Worm (Caenorhabditis elegans) whole organism, late embryonic: ENCODE data around the gene C08G5.7.

Experiments
- K02D7.2 ChIP-seq: sonication (generic microtip); optimal IDR thresholded peaks from 2 replicates; lab custom pipeline; 2017; ENCODE audit warnings: mild to moderate bottlenecking, missing genetic modification characterization, missing compliant biosample characterization
- T23F11.4 ChIP-seq: fragments of 200-800 bp; sonication (Bioruptor generic); optimal IDR thresholded peaks from 2 replicates; lab custom pipeline; 2018; ENCODE audit warnings: mild to moderate bottlenecking, missing genetic modification characterization, missing compliant biosample characterization
- Y22D7AL.16 ChIP-seq: sonication (generic microtip); optimal IDR thresholded peaks from 2 replicates; lab custom pipeline; 2016; ENCODE audit warnings: missing genetic modification characterization, missing compliant biosample characterization
- ama-1 ChIP-seq: fragments of 150-350 bp; optimal IDR thresholded peaks from 2 replicates; lab custom pipeline; 2014
- ceh-14 ChIP-seq: sonication (generic microtip); optimal IDR thresholded peaks from 2 replicates; lab custom pipeline; 2016; ENCODE audit warnings: missing genotype, missing genetic modification characterization, missing compliant biosample characterization
- ceh-19 ChIP-seq: fragments of 200-800 bp; sonication (Bioruptor generic); optimal IDR thresholded peaks from 2 replicates; lab custom pipeline; 2018; ENCODE audit warnings: mild to moderate bottlenecking, missing genetic modification characterization, missing compliant biosample characterization
- ceh-22 ChIP-seq: sonication (generic microtip); optimal IDR thresholded peaks from 2 replicates; lab custom pipeline; 2017; ENCODE audit warnings: missing biosample characterization, missing genetic modification characterization
- ceh-24 ChIP-seq: sonication (generic microtip); optimal IDR thresholded peaks from 2 replicates; lab custom pipeline; 2016; ENCODE audit warnings: mild to moderate bottlenecking, missing genetic modification characterization, missing compliant biosample characterization
- ceh-45 ChIP-seq: fragments of 200-800 bp; sonication (Bioruptor generic); IDR thresholded peaks from 2 replicates; pipeline ENCODE4 v1.3.6; 2022; ENCODE audit warnings: missing genetic modification reagents, missing genetic modification characterization, missing compliant biosample characterization
- ceh-48 ChIP-seq: sonication (generic microtip); optimal IDR thresholded peaks from 2 replicates; lab custom pipeline; 2016; ENCODE audit warnings: missing genetic modification characterization, inconsistent platforms, missing compliant biosample characterization
- elt-4 ChIP-seq: sonication (generic microtip); optimal IDR thresholded peaks from 2 replicates; lab custom pipeline; 2016; ENCODE audit warnings: missing genetic modification characterization, missing compliant biosample characterization
- ets-4 ChIP-seq: sonication (generic microtip); optimal IDR thresholded peaks from 2 replicates; lab custom pipeline; 2016; ENCODE audit warnings: missing genetic modification characterization, missing compliant biosample characterization
- eyg-1 ChIP-seq: sonication (generic microtip); optimal IDR thresholded peaks from 2 replicates; lab custom pipeline; 2016; ENCODE audit warnings: missing genotype, missing genetic modification characterization, missing compliant biosample characterization
- fax-1 ChIP-seq: sonication (generic microtip); optimal IDR thresholded peaks from 2 replicates; lab custom pipeline; 2016; ENCODE audit warnings: missing genotype, missing genetic modification characterization, missing compliant biosample characterization
- fkh-6 ChIP-seq: sonication (generic microtip); optimal IDR thresholded peaks from 2 replicates; lab custom pipeline; 2016; ENCODE audit warnings: missing genetic modification characterization, missing compliant biosample characterization
- gmeb-2 ChIP-seq: sonication (generic microtip); optimal IDR thresholded peaks from 2 replicates; lab custom pipeline; 2016; ENCODE audit warnings: missing genetic modification characterization, inconsistent platforms, missing compliant biosample characterization
- hlh-13 ChIP-seq: fragments of 200-800 bp; sonication (Bioruptor generic); optimal IDR thresholded peaks from 2 replicates; lab custom pipeline; 2018; ENCODE audit warnings: mild to moderate bottlenecking, missing genetic modification characterization, missing compliant biosample characterization
- hlh-6 ChIP-seq: sonication (generic microtip); optimal IDR thresholded peaks from 2 replicates; lab custom pipeline; 2016; ENCODE audit warnings: missing genotype, missing genetic modification characterization, missing compliant biosample characterization
- hlh-8 ChIP-seq: sonication (generic microtip); optimal IDR thresholded peaks from 2 replicates; lab custom pipeline; 2016; ENCODE audit warnings: missing genotype, missing genetic modification characterization, missing compliant biosample characterization
- lin-11 ChIP-seq: fragments of 200-800 bp; sonication (Bioruptor generic); optimal IDR thresholded peaks from 2 replicates; lab custom pipeline; 2018; ENCODE audit warnings: mild to moderate bottlenecking, missing genetic modification characterization, missing compliant biosample characterization
- nhr-11 ChIP-seq: fragments of 150-350 bp; optimal IDR thresholded peaks from 2 replicates; lab custom pipeline; 2014; ENCODE audit warnings: missing biosample characterization, missing genetic modification characterization
- npax-4 ChIP-seq: sonication (generic microtip); optimal IDR thresholded peaks from 2 replicates; lab custom pipeline; 2016; ENCODE audit warnings: missing genetic modification characterization, missing compliant biosample characterization
- pat-9 ChIP-seq: fragments of 200-800 bp; sonication (Bioruptor generic); optimal IDR thresholded peaks from 2 replicates; lab custom pipeline; 2018; ENCODE audit warnings: mild to moderate bottlenecking, missing genetic modification characterization, moderate library complexity, missing compliant biosample characterization
- pha-4 ChIP-seq: fragments of 150-350 bp; optimal IDR thresholded peaks from 2 replicates; lab custom pipeline; 2018; ENCODE audit warnings: missing biosample characterization, missing genetic modification reagents, missing genetic modification characterization
- rnt-1 ChIP-seq: sonication (generic microtip); optimal IDR thresholded peaks from 2 replicates; lab custom pipeline; 2016; ENCODE audit warnings: missing genetic modification characterization, missing compliant biosample characterization
- syd-9 ChIP-seq: sonication (generic microtip); optimal IDR thresholded peaks from 2 replicates; lab custom pipeline; 2016; ENCODE audit warnings: mild to moderate bottlenecking, missing genetic modification characterization, moderate library complexity, missing compliant biosample characterization
- tbx-7 ChIP-seq: sonication (generic microtip); optimal IDR thresholded peaks from 2 replicates; lab custom pipeline; 2016; ENCODE audit warnings: missing genotype, missing genetic modification characterization, missing compliant biosample characterization
- ttx-3 ChIP-seq: sonication (generic microtip); optimal IDR thresholded peaks from 2 replicates; lab custom pipeline; 2016; ENCODE audit warnings: missing genetic modification reagents, missing genetic modification characterization, missing compliant biosample characterization
- unc-3 ChIP-seq, 2 experiments: fragments of 200-800 bp in 1 of 2; sonication (Bioruptor generic) in 1 of 2; sonication (generic microtip) in 1 of 2; conservative IDR thresholded peaks in 1 of 2; optimal IDR thresholded peaks in 1 of 2; 2 replicates each; pipeline versions ENCODE4 v1.3.6 to Lab custom; 2016 to 2022; ENCODE audit warnings: missing compliant biosample characterization in 2 of 2, missing genetic modification characterization in 2 of 2, missing genetic modification reagents in 1 of 2

The C08G5.7 gene

DNA sequence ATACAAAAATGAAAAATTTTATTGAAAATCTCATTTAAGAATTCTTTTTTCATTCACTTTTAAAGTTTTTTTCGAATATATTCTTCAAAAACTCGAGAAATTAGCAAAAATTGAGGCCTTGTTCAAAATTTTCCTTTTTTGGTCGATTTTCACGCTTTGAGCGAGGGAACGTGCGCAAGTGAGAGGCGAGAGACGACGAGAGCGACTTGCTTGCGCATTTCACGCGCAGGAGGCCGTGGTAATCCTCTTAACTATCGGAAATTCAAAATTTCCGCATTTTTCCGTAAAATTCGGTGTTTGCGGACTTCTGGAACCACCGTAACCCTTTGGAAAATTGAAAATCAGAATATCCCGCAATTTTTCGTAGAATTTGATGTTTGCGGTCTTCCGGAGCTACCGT lies 35.2 kb downstream of the C08G5.7 start:
- no peak for TF ChIP-seq T23F11.4
- no peak for TF ChIP-seq hlh-8
- TF ChIP-seq ttx-3 (tag; lab: Kevin White, UChicago): no peak
- no peak for TF ChIP-seq lin-11 (tag; lab: Kevin White, UChicago)
- TF ChIP-seq Y22D7AL.16: no peak
- no peak for TF ChIP-seq pha-4 (tag; lab: Kevin White, UChicago)
- no peak for TF ChIP-seq gmeb-2

DNA sequence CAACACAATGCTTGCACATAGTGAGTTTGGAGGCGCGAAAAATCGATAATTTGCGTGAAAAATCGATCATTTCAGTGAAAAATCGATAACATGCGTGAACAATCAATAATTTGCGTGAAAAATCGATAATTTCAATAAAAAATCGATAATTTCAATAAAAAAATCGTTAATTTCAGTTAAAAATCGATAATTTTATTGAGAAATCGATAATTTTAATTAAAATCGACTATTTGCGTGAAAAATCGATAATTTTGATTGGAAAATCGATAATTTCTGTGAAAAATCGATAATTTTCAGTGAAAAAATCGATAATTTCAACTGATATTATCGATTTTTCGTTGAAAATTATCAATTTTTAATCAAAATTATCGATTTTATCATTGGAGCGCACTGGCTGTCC lies 41.1 kb downstream of the C08G5.7 start:
- no peak for TF ChIP-seq hlh-13
- no peak for TF ChIP-seq ama-1 (lab: Kevin White, UChicago)
- no peak for TF ChIP-seq hlh-6
- TF ChIP-seq ceh-48: peak; percentile 74
- no peak for TF ChIP-seq ceh-24 (tag; lab: Kevin White, UChicago)
- no peak for TF ChIP-seq nhr-11

ce11 chrII:723488-723887 lies 41.6 kb downstream of the C08G5.7 start, which contains the start of gene rfip-2:
rfip-2 (plus strand) TSS chrII:723788.
- TF ChIP-seq K02D7.2: no peak

- TF ChIP-seq ceh-24 (tag; lab: Kevin White, UChicago): no peak
- TF ChIP-seq elt-4 (tag; lab: Kevin White, UChicago): no peak
- TF ChIP-seq ceh-45 (GFP tag; lab: Robert Waterston, UW): no peak
- TF ChIP-seq Y22D7AL.16: no peak
- TF ChIP-seq npax-4: no peak
- no peak for TF ChIP-seq pha-4 (tag; lab: Kevin White, UChicago)
- no peak for TF ChIP-seq tbx-7 (tag; lab: Kevin White, UChicago)
- TF ChIP-seq fax-1 (tag; lab: Kevin White, UChicago): no peak
- TF ChIP-seq hlh-13: no peak
- no peak for TF ChIP-seq ceh-19 (GFP tag; lab: Kevin White, UChicago)
- TF ChIP-seq K02D7.2: no peak
- no peak for TF ChIP-seq unc-3 (GFP tag; conservative IDR thresholded peaks at IDR 0.05; lab: Robert Waterston, UW)
- no peak for TF ChIP-seq unc-3 (tag; optimal IDR thresholded peaks at IDR 0.05; lab: Kevin White, UChicago)
- no peak for TF ChIP-seq syd-9 (tag; lab: Kevin White, UChicago)
- no peak for TF ChIP-seq ceh-22 (tag; lab: Kevin White, UChicago)
- no peak for TF ChIP-seq ets-4 (tag; lab: Kevin White, UChicago)
- no peak for TF ChIP-seq fkh-6
- no peak for TF ChIP-seq eyg-1 (tag; lab: Kevin White, UChicago)
- TF ChIP-seq ceh-48: no peak
- no peak for TF ChIP-seq T23F11.4
Observed at ce11 chrII:721931-722330, 43.2 kb downstream of the C08G5.7 start.

DNA sequence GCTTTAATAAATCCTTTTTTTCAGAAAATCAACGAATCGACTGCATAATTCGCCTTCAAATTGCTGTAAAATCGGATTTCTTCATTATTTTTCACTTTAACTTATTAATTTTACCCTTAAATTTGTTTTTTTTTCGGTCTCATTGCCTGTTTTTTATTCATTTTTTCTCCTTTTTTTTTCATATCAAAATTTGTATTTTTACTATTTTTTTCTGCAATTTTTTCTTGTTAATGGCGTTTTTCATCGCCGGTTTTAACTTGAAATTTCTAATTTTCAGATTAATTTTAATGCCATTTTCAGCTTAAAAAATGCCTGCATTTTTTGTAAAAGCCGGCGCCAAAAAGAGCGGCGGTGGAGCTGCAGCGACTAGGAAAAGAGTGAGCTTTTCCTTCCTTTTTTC lies 56.0 kb downstream of the C08G5.7 start, which contains the start of gene T02H6.1:
TSS of gene T02H6.1 (plus strand) at position 301 of the 400 bp plus-strand sequence.
- no peak for TF ChIP-seq pat-9 (tag; lab: Kevin White, UChicago)
- no peak for TF ChIP-seq ceh-14 (tag; lab: Kevin White, UChicago)
- no peak for TF ChIP-seq rnt-1 (tag; lab: Kevin White, UChicago)
- TF ChIP-seq, all 69 proteins: peak for 0
